Worm (Caenorhabditis elegans): ENCODE results near the gene clec-216.

ce11 chrV:7971376-7971775 is 18.6 kb upstream of the clec-216 start:
- TF ChIP-seq F16B12.6 (tag; optimal IDR thresholded peaks at IDR 0.05): no peak
- no peak for TF ChIP-seq hlh-17 (GFP tag; optimal IDR thresholded peaks at IDR 0.05; ENCODE audit: borderline replicate concordance)
- no peak for TF ChIP-seq ztf-11 (tag; optimal IDR thresholded peaks at IDR 0.05)
- TF ChIP-seq snpc-4 (tag; optimal IDR thresholded peaks at IDR 0.05): no peak
- TF ChIP-seq nhr-28 (tag; optimal IDR thresholded peaks at IDR 0.05): no peak
- TF ChIP-seq mep-1 (tag; optimal IDR thresholded peaks at IDR 0.05): no peak
- no peak for TF ChIP-seq ets-5 (GFP tag; IDR thresholded peaks at IDR 0.05)
- no peak for TF ChIP-seq nhr-77 (tag; optimal IDR thresholded peaks at IDR 0.05)
- no peak for TF ChIP-seq alr-1 (tag; optimal IDR thresholded peaks at IDR 0.05; ENCODE audit: borderline replicate concordance)
- TF ChIP-seq dpl-1 (GFP tag; optimal IDR thresholded peaks at IDR 0.05): no peak
- no peak for TF ChIP-seq C34B4.2 (tag; optimal IDR thresholded peaks at IDR 0.05)
